Fruit fly (Drosophila melanogaster) whole organism, embryonic: Measurements from ENCODE around the gene mRpL12.

Experiments
- Abd-B ChIP-seq: fragments of 200-800 bp; sonication (Bioruptor generic); optimal IDR thresholded peaks from 2 replicates; lab custom pipeline; 2018; ENCODE audit warnings: missing biosample characterization, mild to moderate bottlenecking, missing genetic modification characterization, moderate library complexity
- Antp ChIP-seq: fragments of 200-800 bp; sonication (Bioruptor generic); optimal IDR thresholded peaks from 3 replicates; lab custom pipeline; 2016; ENCODE audit warnings: missing biosample characterization, missing genetic modification characterization
- Asciz ChIP-seq: fragments of 200-800 bp; sonication (Bioruptor generic); optimal IDR thresholded peaks from 2 replicates; lab custom pipeline; 2017; ENCODE audit warnings: missing biosample characterization, mild to moderate bottlenecking, missing genetic modification characterization, missing genetic modification reagents
- C15 ChIP-seq: fragments of 200-800 bp; sonication (Bioruptor generic); IDR thresholded peaks from 3 replicates; pipeline ENCODE4 v1.3.6; 2022; ENCODE audit warnings: missing biosample characterization, missing genetic modification characterization
- CG10274 ChIP-seq: fragments of 200-800 bp; sonication (Bioruptor generic); optimal IDR thresholded peaks from 3 replicates; lab custom pipeline; 2017; ENCODE audit warnings: missing biosample characterization, mild to moderate bottlenecking, missing genetic modification characterization
- CG10654 ChIP-seq: fragments of 200-800 bp; sonication (Bioruptor generic); optimal IDR thresholded peaks from 2 replicates; lab custom pipeline; 2016; ENCODE audit warnings: missing biosample characterization, missing genetic modification characterization
- CG11723 ChIP-seq: fragments of 200-800 bp; sonication (Bioruptor generic); optimal IDR thresholded peaks from 2 replicates; lab custom pipeline; 2017; ENCODE audit warnings: missing biosample characterization, mild to moderate bottlenecking, missing genetic modification characterization
- CG12236 ChIP-seq: fragments of 200-800 bp; sonication (Bioruptor generic); optimal IDR thresholded peaks from 2 replicates; lab custom pipeline; 2016; ENCODE audit warnings: missing biosample characterization, missing genetic modification characterization
- CG12299 ChIP-seq: fragments of 200-800 bp; sonication (Bioruptor generic); optimal IDR thresholded peaks from 2 replicates; lab custom pipeline; 2018; ENCODE audit warnings: missing biosample characterization, mild to moderate bottlenecking, missing genetic modification characterization
- CG14667 ChIP-seq: fragments of 200-800 bp; sonication (Bioruptor generic); IDR thresholded peaks from 2 replicates; pipeline ENCODE4 v1.3.6; 2022; ENCODE audit warnings: missing biosample characterization, missing genetic modification characterization
- CG14965 ChIP-seq: fragments of 200-800 bp; sonication (Bioruptor generic); optimal IDR thresholded peaks from 2 replicates; lab custom pipeline; 2016; ENCODE audit warnings: missing biosample characterization, missing genetic modification characterization, borderline replicate concordance
- CG34376 ChIP-seq: fragments of 200-800 bp; sonication (Bioruptor generic); optimal IDR thresholded peaks from 2 replicates; lab custom pipeline; 2018; ENCODE audit warnings: missing biosample characterization, mild to moderate bottlenecking, missing genetic modification characterization
- CG3838 ChIP-seq: fragments of 200-800 bp; sonication (Bioruptor generic); optimal IDR thresholded peaks from 3 replicates; lab custom pipeline; 2016; ENCODE audit warnings: missing biosample characterization, missing genetic modification characterization
- CG4730 ChIP-seq: fragments of 200-800 bp; sonication (Bioruptor generic); IDR thresholded peaks from 2 replicates; pipeline ENCODE4 v1.3.6; 2022; ENCODE audit warnings: missing biosample characterization, missing genetic modification characterization
- CG6683 ChIP-seq: fragments of 200-800 bp; sonication (Bioruptor generic); optimal IDR thresholded peaks from 2 replicates; lab custom pipeline; 2017; ENCODE audit warnings: missing biosample characterization, mild to moderate bottlenecking, missing genetic modification characterization, missing genetic modification reagents
- CG9876 ChIP-seq: fragments of 200-800 bp; sonication (Bioruptor generic); optimal IDR thresholded peaks from 2 replicates; lab custom pipeline; 2016; ENCODE audit warnings: missing biosample characterization, missing genetic modification characterization
- CHES-1-like ChIP-seq: fragments of 200-800 bp; sonication (Bioruptor generic); optimal IDR thresholded peaks from 2 replicates; lab custom pipeline; 2016; ENCODE audit warnings: missing biosample characterization, missing genetic modification characterization
- Dek ChIP-seq: fragments of 200-800 bp; sonication (Bioruptor generic); optimal IDR thresholded peaks from 3 replicates; lab custom pipeline; 2019; ENCODE audit warnings: missing biosample characterization, mild to moderate bottlenecking, missing genetic modification characterization, moderate library complexity
- Dfd ChIP-seq, 2 experiments: fragments of >200 bp; optimal IDR thresholded peaks; 2 replicates each; lab custom pipeline; 2017; ENCODE audit warnings: missing biosample characterization in 2 of 2, missing genetic modification characterization in 2 of 2
- Dll ChIP-seq: fragments of 200-800 bp; sonication (Bioruptor generic); IDR thresholded peaks from 4 replicates; pipeline ENCODE4 v1.3.6; 2022; ENCODE audit warnings: missing biosample characterization, missing genetic modification characterization; ENCODE audit not compliant: partially characterized antibody
- Doc3 ChIP-seq: fragments of 200-800 bp; sonication (Bioruptor generic); IDR thresholded peaks from 3 replicates; pipeline ENCODE4 v1.3.6; 2022; ENCODE audit warnings: missing biosample characterization, missing genetic modification characterization; ENCODE audit not compliant: partially characterized antibody
- Fer1 ChIP-seq: fragments of 200-800 bp; sonication (Bioruptor generic); optimal IDR thresholded peaks from 2 replicates; lab custom pipeline; 2017; ENCODE audit warnings: missing biosample characterization, mild to moderate bottlenecking, missing genetic modification characterization
- Fer3 ChIP-seq: fragments of 200-800 bp; sonication (Bioruptor generic); optimal IDR thresholded peaks from 2 replicates; lab custom pipeline; 2018; ENCODE audit warnings: missing biosample characterization, mild to moderate bottlenecking, missing genetic modification characterization, moderate library complexity
- GATAe ChIP-seq: fragments of 200-800 bp; sonication (Bioruptor generic); conservative IDR thresholded peaks from 2 replicates; pipeline ENCODE4 v1.3.6; 2022; ENCODE audit warnings: missing biosample characterization, missing genetic modification characterization
- Hsf ChIP-seq: fragments of 200-800 bp; sonication (Bioruptor generic); optimal IDR thresholded peaks from 3 replicates; lab custom pipeline; 2016; ENCODE audit warnings: missing biosample characterization, missing genetic modification characterization
- Kr ChIP-seq: fragments of 200-800 bp; sonication (Bioruptor generic); optimal IDR thresholded peaks from 2 replicates; lab custom pipeline; 2017; ENCODE audit warnings: missing biosample characterization, mild to moderate bottlenecking, missing genetic modification characterization
- PHDP ChIP-seq: fragments of 200-800 bp; sonication (Bioruptor generic); optimal IDR thresholded peaks from 3 replicates; lab custom pipeline; 2018; ENCODE audit warnings: missing biosample characterization, mild to moderate bottlenecking, missing genetic modification characterization, moderate library complexity
- Ravus ChIP-seq: fragments of 200-800 bp; sonication (Bioruptor generic); IDR thresholded peaks from 2 replicates; pipeline ENCODE4 v1.3.6; 2022; ENCODE audit warnings: missing biosample characterization, missing genetic modification characterization
- Six4 ChIP-seq: fragments of 200-800 bp; sonication (Bioruptor generic); optimal IDR thresholded peaks from 2 replicates; lab custom pipeline; 2016; ENCODE audit warnings: missing biosample characterization, missing genetic modification characterization
- amos ChIP-seq: fragments of 200-800 bp; sonication (Bioruptor generic); IDR thresholded peaks from 2 replicates; pipeline ENCODE4 v1.3.6; 2022; ENCODE audit warnings: missing biosample characterization, missing genetic modification characterization; ENCODE audit not compliant: partially characterized antibody
- ap ChIP-seq: fragments of 200-800 bp; sonication (Bioruptor generic); IDR thresholded peaks from 2 replicates; pipeline ENCODE4 v1.3.6; 2022; ENCODE audit warnings: missing biosample characterization, missing genetic modification characterization
- cg ChIP-seq: fragments of 200-800 bp; sonication (Bioruptor generic); optimal IDR thresholded peaks from 3 replicates; lab custom pipeline; 2019; ENCODE audit warnings: missing biosample characterization, mild to moderate bottlenecking, missing genetic modification characterization, moderate library complexity
- chif ChIP-seq, 2 experiments: fragments of 200-800 bp; sonication (Bioruptor generic); optimal IDR thresholded peaks; 3 replicates each; lab custom pipeline; 2016; ENCODE audit warnings: missing biosample characterization in 2 of 2, missing genetic modification characterization in 2 of 2
- chinmo ChIP-seq: fragments of 200-800 bp; sonication (Bioruptor generic); IDR thresholded peaks from 4 replicates; pipeline ENCODE4 v1.3.6; 2022; ENCODE audit warnings: missing biosample characterization, missing genetic modification characterization; ENCODE audit not compliant: partially characterized antibody
- dati ChIP-seq: fragments of 200-800 bp; sonication (Bioruptor generic); IDR thresholded peaks from 2 replicates; pipeline ENCODE4 v1.3.6; 2022; ENCODE audit warnings: missing biosample characterization, missing genetic modification characterization
- dimm ChIP-seq: fragments of 200-800 bp; sonication (Bioruptor generic); IDR thresholded peaks from 2 replicates; pipeline ENCODE4 v1.3.6; 2022; ENCODE audit warnings: missing biosample characterization, missing genetic modification characterization
- emc ChIP-seq: fragments of 200-800 bp; sonication (Bioruptor generic); optimal IDR thresholded peaks from 2 replicates; lab custom pipeline; 2016; ENCODE audit warnings: missing biosample characterization, missing genetic modification characterization
- eyg ChIP-seq: fragments of 200-800 bp; sonication (Bioruptor generic); optimal IDR thresholded peaks from 3 replicates; lab custom pipeline; 2016; ENCODE audit warnings: missing biosample characterization, missing genetic modification characterization
- inv ChIP-seq: fragments of 200-800 bp; sonication (Bioruptor generic); IDR thresholded peaks from 2 replicates; pipeline ENCODE4 v1.3.6; 2022; ENCODE audit warnings: missing biosample characterization, missing genetic modification characterization; ENCODE audit not compliant: partially characterized antibody
- lbe ChIP-seq: fragments of 200-800 bp; sonication (Bioruptor generic); optimal IDR thresholded peaks from 2 replicates; lab custom pipeline; 2016; ENCODE audit warnings: missing biosample characterization, mild to moderate bottlenecking, missing genetic modification characterization
- lilli ChIP-seq: fragments of 200-800 bp; sonication (Bioruptor generic); optimal IDR thresholded peaks from 3 replicates; lab custom pipeline; 2016; ENCODE audit warnings: missing biosample characterization, missing genetic modification characterization
- mirr ChIP-seq: fragments of 200-800 bp; sonication (Bioruptor generic); optimal IDR thresholded peaks from 3 replicates; lab custom pipeline; 2018; ENCODE audit warnings: missing biosample characterization, mild to moderate bottlenecking, missing genetic modification characterization
- p53 ChIP-seq: fragments of 200-800 bp; sonication (Bioruptor generic); optimal IDR thresholded peaks from 2 replicates; lab custom pipeline; 2016; ENCODE audit warnings: missing biosample characterization, missing genetic modification characterization
- pzg ChIP-seq: fragments of 200-800 bp; sonication (Bioruptor generic); optimal IDR thresholded peaks from 3 replicates; lab custom pipeline; 2018; ENCODE audit warnings: missing biosample characterization, mild to moderate bottlenecking, missing genetic modification characterization, moderate library complexity
- sens ChIP-seq: fragments of 200-800 bp; sonication (Bioruptor generic); peaks from one replicate; lab custom pipeline; 2016; ENCODE audit warnings: missing biosample characterization, missing genetic modification characterization
- ssp ChIP-seq: fragments of 200-800 bp; sonication (Bioruptor generic); IDR thresholded peaks from 2 replicates; pipeline ENCODE4 v1.3.6; 2022; ENCODE audit warnings: missing biosample characterization, missing genetic modification characterization
- tap ChIP-seq: fragments of 200-800 bp; optimal IDR thresholded peaks from 3 replicates; lab custom pipeline; 2019; ENCODE audit warnings: missing biosample characterization, mild to moderate bottlenecking, missing genetic modification characterization, moderate library complexity
- tio ChIP-seq: fragments of 200-800 bp; sonication (Bioruptor generic); optimal IDR thresholded peaks from 2 replicates; lab custom pipeline; 2017; ENCODE audit warnings: missing biosample characterization, missing genetic modification characterization, inconsistent platforms
- unpg ChIP-seq: fragments of 200-800 bp; sonication (Bioruptor generic); optimal IDR thresholded peaks from 3 replicates; lab custom pipeline; 2018; ENCODE audit warnings: missing biosample characterization, mild to moderate bottlenecking, missing genetic modification characterization, moderate library complexity

Gene mRpL12

DNA sequence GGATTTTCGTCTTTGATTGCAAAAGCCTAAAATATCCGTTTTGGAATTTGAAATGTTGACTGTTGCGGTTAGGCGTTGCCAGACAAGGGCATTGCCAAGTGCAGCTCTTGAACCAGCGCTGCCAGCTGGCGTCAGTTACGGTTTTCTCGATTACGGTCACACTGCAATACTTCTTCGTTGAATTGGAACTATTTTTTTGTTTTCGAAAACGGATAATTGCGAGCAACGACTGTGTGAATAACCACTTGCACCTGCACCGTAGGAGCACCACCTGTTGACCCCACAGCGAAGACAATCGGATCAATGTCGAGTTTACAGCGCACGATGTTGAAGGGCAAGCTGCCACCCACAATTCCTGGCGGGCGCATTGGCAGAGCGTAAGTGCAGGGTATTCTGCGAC lies 30.0 kb downstream of the mRpL12 start, which contains the start of gene CG5068 (continued):
- no peak for TF ChIP-seq Fer3 (tag; lab: Kevin White, UChicago)
- no peak for TF ChIP-seq emc
- no peak for TF ChIP-seq Six4 (GFP tag; lab: Kevin White, UChicago)
- no peak for TF ChIP-seq CG3838
- TF ChIP-seq CG10274 (GFP tag; lab: Kevin White, UChicago): no peak
- TF ChIP-seq lilli (GFP tag; lab: Kevin White, UChicago): no peak
- TF ChIP-seq tio: no peak
- no peak for TF ChIP-seq unpg (GFP tag; lab: Kevin White, UChicago)
- no peak for TF ChIP-seq CG12299 (tag; lab: Kevin White, UChicago)
- no peak for TF ChIP-seq PHDP (tag; lab: Kevin White, UChicago)
- no peak for TF ChIP-seq CG12236 (GFP tag; lab: Kevin White, UChicago)
- TF ChIP-seq dimm (GFP tag; lab: Robert Waterston, UW): no peak
- no peak for TF ChIP-seq p53 (GFP tag; lab: Kevin White, UChicago)
- no peak for TF ChIP-seq Dek (tag; lab: Kevin White, UChicago)
- TF ChIP-seq CG9876 (GFP tag; lab: Kevin White, UChicago): no peak
- TF ChIP-seq Hsf (GFP tag; lab: Kevin White, UChicago): no peak
- TF ChIP-seq chinmo (GFP tag; lab: Robert Waterston, UW): peak; percentile 21; the same call in 1 of the 4 replicates
- no peak for TF ChIP-seq tap
- peak; percentile 51; the same call in 1 of the 2 replicates for TF ChIP-seq amos (GFP tag; lab: Robert Waterston, UW)
- no peak for TF ChIP-seq CG34376 (GFP tag; lab: Kevin White, UChicago)
- TF ChIP-seq eyg (GFP tag; lab: Kevin White, UChicago): no peak
- TF ChIP-seq C15 (GFP tag; lab: Robert Waterston, UW): no peak
- TF ChIP-seq Dll (GFP tag; lab: Robert Waterston, UW): 0 out of 4 replicates have a peak, but pooled peaks have one; percentile 17
- no peak for TF ChIP-seq CG14965
- TF ChIP-seq CG6683: no peak
- TF ChIP-seq CG4730 (GFP tag; lab: Robert Waterston, UW): no peak
- no peak for TF ChIP-seq Asciz (GFP tag; lab: Kevin White, UChicago)
- no peak for TF ChIP-seq cg
- TF ChIP-seq Abd-B (GFP tag; lab: Kevin White, UChicago): no peak
- no peak for TF ChIP-seq sens (GFP tag; lab: Kevin White, UChicago)
- TF ChIP-seq inv (GFP tag; lab: Robert Waterston, UW): no peak
- TF ChIP-seq pzg (GFP tag; lab: Kevin White, UChicago): peak; percentile 87
- no peak for TF ChIP-seq CG14667 (GFP tag; lab: Robert Waterston, UW)
- no peak for TF ChIP-seq Doc3 (GFP tag; lab: Robert Waterston, UW)
- TF ChIP-seq mirr: no peak

- TF ChIP-seq Dfd (GFP tag; optimal IDR thresholded peaks at IDR 0.05; lab: Kevin White, UChicago): no peak
These were observed 33.5 kb downstream of the mRpL12 start, which contains the start of gene CG5280 for dm6 chr3L:8990128-8990527. Gene CG5280 (minus strand): TSS chr3L:8990228.

- TF ChIP-seq CG11723 (GFP tag; lab: Kevin White, UChicago) (no peak), dati (GFP tag; lab: Robert Waterston, UW) (0 out of 2 replicates have a peak, but pooled peaks have one; percentile 3), Fer1 (GFP tag; lab: Kevin White, UChicago) (peak; percentile 18), ssp (GFP tag; lab: Robert Waterston, UW) (0 out of 2 replicates have a peak, but pooled peaks have one; percentile 39), Kr (GFP tag; lab: Kevin White, UChicago) (no peak), Ravus (GFP tag; lab: Robert Waterston, UW) (no peak; the same call in 1 of the 2 replicates), chif (GFP tag; optimal IDR thresholded peaks at IDR 0.05; lab: Kevin White, UChicago) (peak; percentile 20 to 62), CHES-1-like (GFP tag; lab: Kevin White, UChicago) (no peak), Dll (GFP tag; lab: Robert Waterston, UW) (no peak), ap (GFP tag; lab: Robert Waterston, UW) (peak; percentile 45), lbe (GFP tag; lab: Kevin White, UChicago) (peak; percentile 80), CG10654 (GFP tag; lab: Kevin White, UChicago) (peak; percentile 34), p53 (GFP tag; lab: Kevin White, UChicago) (no peak), Antp (GFP tag; lab: Kevin White, UChicago) (peak; percentile 20), GATAe (GFP tag; lab: Robert Waterston, UW) (no peak)
These were observed 39.7 kb downstream of the mRpL12 start for dm6 chr3L:8996173-8996767.
